Worm (Caenorhabditis elegans) whole organism, late embryonic: ENCODE data around the gene K02H11.9.

Source experiments
- ceh-22 ChIP-seq: sonication (generic microtip); optimal IDR thresholded peaks from 2 replicates; lab custom pipeline; 2017; ENCODE audit warnings: missing biosample characterization, missing genetic modification characterization
- ceh-24 ChIP-seq: sonication (generic microtip); optimal IDR thresholded peaks from 2 replicates; lab custom pipeline; 2016; ENCODE audit warnings: mild to moderate bottlenecking, missing genetic modification characterization, missing compliant biosample characterization
- ceh-31 ChIP-seq: sonication (generic microtip); optimal IDR thresholded peaks from 2 replicates; lab custom pipeline; 2016; ENCODE audit warnings: missing genetic modification characterization, missing compliant biosample characterization
- dve-1 ChIP-seq: sonication (generic microtip); optimal IDR thresholded peaks from 2 replicates; lab custom pipeline; 2017; ENCODE audit warnings: antibody characterized with exemption, mild to moderate bottlenecking, missing genetic modification characterization, missing compliant biosample characterization
- fkh-10 ChIP-seq: fragments of 150-350 bp; optimal IDR thresholded peaks from 2 replicates; lab custom pipeline; 2014; ENCODE audit warnings: missing biosample characterization, missing genetic modification reagents, missing genetic modification characterization
- nhr-11 ChIP-seq: fragments of 150-350 bp; optimal IDR thresholded peaks from 2 replicates; lab custom pipeline; 2014; ENCODE audit warnings: missing biosample characterization, missing genetic modification characterization
- pqm-1 ChIP-seq: sonication (generic microtip); optimal IDR thresholded peaks from 2 replicates; lab custom pipeline; 2016; ENCODE audit warnings: missing genetic modification characterization, missing compliant biosample characterization
- rnt-1 ChIP-seq: sonication (generic microtip); optimal IDR thresholded peaks from 2 replicates; lab custom pipeline; 2016; ENCODE audit warnings: missing genetic modification characterization, missing compliant biosample characterization
- sox-2 ChIP-seq: fragments of 200-800 bp; sonication (Bioruptor generic); IDR thresholded peaks from 2 replicates; pipeline ENCODE4 v1.3.6; 2022; ENCODE audit warnings: missing genetic modification reagents, missing genetic modification characterization, missing compliant biosample characterization
- tbx-7 ChIP-seq: sonication (generic microtip); optimal IDR thresholded peaks from 2 replicates; lab custom pipeline; 2016; ENCODE audit warnings: missing genotype, missing genetic modification characterization, missing compliant biosample characterization

DNA sequence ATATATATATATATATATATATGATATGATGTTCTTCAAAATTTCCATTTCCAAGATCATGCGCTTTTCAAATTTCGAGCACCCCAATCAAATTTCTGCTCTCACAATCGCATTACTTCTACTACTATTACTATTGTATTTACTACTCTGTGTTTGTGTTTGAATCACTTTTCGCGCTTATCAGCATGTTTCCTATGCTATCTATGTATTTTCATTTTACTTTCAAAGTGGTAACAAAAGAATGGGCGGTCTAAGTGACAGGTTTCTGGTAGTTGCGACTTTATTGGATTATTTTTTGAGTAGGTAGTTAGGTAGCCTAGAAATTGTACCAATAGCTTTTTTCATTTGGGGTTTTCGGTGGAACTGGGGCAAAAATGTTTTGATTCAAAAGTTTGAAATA is 21.2 kb upstream of the K02H11.9 start:
- no peak for TF ChIP-seq pqm-1
- no peak for TF ChIP-seq dve-1 (tag; lab: Kevin White, UChicago)
- no peak for TF ChIP-seq sox-2 (GFP tag; lab: Robert Waterston, UW)
- no peak for TF ChIP-seq ceh-24 (tag; lab: Kevin White, UChicago)
- no peak for TF ChIP-seq ceh-22 (tag; lab: Kevin White, UChicago)
- no peak for TF ChIP-seq nhr-11 (tag; lab: Kevin White, UChicago)
- TF ChIP-seq ceh-31 (tag; lab: Kevin White, UChicago): no peak
- TF ChIP-seq rnt-1: no peak
- no peak for TF ChIP-seq fkh-10 (GFP tag; lab: Kevin White, UChicago)
- no peak for TF ChIP-seq tbx-7
